Worm (Caenorhabditis elegans) whole organism, midembryonic: Measurements from ENCODE around the gene pqn-39.

Experiments used
- T22C8.4 ChIP-seq: fragments of 200-800 bp; sonication (Bioruptor generic); IDR thresholded peaks from 2 replicates; pipeline ENCODE4 v1.3.6; 2022; ENCODE audit warnings: missing genetic modification characterization, missing compliant biosample characterization
- flt-1 ChIP-seq: fragments of 200-800 bp; sonication (Bioruptor generic); IDR thresholded peaks from 2 replicates; pipeline ENCODE4 v1.3.6; 2022; ENCODE audit warnings: missing genetic modification characterization, missing compliant biosample characterization
- tab-1 ChIP-seq: fragments of 200-800 bp; sonication (Bioruptor generic); IDR thresholded peaks from 2 replicates; pipeline ENCODE4 v1.3.6; 2022; ENCODE audit warnings: missing genetic modification characterization, missing compliant biosample characterization
- ztf-29 ChIP-seq: fragments of 200-800 bp; sonication (Bioruptor generic); IDR thresholded peaks from 2 replicates; pipeline ENCODE4 v1.3.6; 2022; ENCODE audit warnings: missing genetic modification reagents, missing genetic modification characterization, missing compliant biosample characterization

DNA sequence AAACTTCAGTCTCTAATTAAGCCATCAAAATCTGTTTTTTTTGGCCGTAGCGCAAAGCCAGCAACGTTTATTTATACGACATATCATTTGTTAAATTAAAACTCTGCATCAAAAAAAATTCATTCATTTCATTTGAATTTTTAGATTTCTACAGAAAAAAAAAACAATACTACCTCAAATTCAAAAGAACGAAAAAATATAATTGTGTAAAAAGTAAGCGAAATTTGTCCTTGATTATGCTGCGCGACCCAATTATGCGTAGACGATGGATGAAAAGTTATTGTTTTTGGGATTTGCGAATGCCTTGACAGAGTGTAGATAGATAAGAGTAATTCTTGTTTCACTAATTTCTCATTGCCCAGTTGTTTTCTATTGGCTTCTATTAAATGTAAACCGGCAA lies 5.3 kb downstream of the pqn-39 start, which contains the start of gene F48F7.3:
- TF ChIP-seq tab-1 (GFP tag; lab: Robert Waterston, UW), result no peak
- no peak for TF ChIP-seq ztf-29
- no peak for TF ChIP-seq flt-1 (GFP tag; lab: Robert Waterston, UW)
- no peak for TF ChIP-seq T22C8.4
